Fruit fly (Drosophila melanogaster): ENCODE results near the gene GstD1.

DNA sequence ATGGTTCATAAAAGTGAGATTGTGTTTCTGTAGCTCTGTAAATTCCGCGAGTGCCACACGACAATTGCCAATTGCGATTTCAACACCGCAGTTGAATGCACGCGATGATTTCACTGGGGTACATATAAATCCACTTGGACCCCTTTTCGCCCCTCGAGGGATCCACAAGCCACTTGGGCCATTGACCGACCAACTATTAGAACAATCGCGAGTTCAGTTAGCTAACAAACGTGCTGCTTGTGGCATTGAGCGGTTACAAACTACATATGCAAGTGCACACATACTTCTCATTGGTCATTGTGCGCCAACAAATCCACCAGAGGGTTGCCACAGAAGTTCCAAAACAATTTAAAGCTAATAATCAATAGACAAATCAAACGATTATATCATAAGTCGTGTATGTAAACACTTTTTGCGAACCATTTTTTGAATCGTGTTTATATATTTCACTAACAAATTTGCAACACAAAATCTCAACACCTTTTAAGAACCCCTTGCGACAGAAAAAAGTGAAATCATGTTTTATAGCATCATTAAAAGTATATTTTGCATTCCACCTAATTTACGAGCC, 12.1 kb upstream of the GstD1 start:
- TF ChIP-seq Clk (GFP tag; optimal IDR thresholded peaks at IDR 0.05) (no peak), CG33017 (tag; optimal IDR thresholded peaks at IDR 0.05) (no peak), kay (GFP tag; ENCODE audit: borderline replicate concordance) (no peak), toe (GFP tag; optimal IDR thresholded peaks at IDR 0.05) (no peak), ovo (GFP tag; optimal IDR thresholded peaks at IDR 0.05) (no peak), cnc (optimal IDR thresholded peaks at IDR 0.05) (no peak), CG7045 (GFP tag; optimal IDR thresholded peaks at IDR 0.05) (no peak), Mnt (GFP tag; optimal IDR thresholded peaks at IDR 0.05) (no peak), CG1620 (GFP tag; optimal IDR thresholded peaks at IDR 0.05) (no peak)
